Worm (Caenorhabditis elegans) whole organism, young adult: ENCODE measurements around the gene asps-1.

Experiments used
- B0035.1 ChIP-seq: sonication (generic microtip); optimal IDR thresholded peaks from 2 replicates; lab custom pipeline; 2016; ENCODE audit warnings: missing genetic modification characterization, mild to moderate bottlenecking, missing compliant biosample characterization, missing genotype, missing genetic modification reagents
- B0336.3 ChIP-seq: fragments of 200-800 bp; sonication (Bioruptor generic); IDR thresholded peaks from 2 replicates; pipeline ENCODE4 v1.3.6; 2022; ENCODE audit warnings: missing genetic modification characterization, missing compliant biosample characterization
- C06A6.2 ChIP-seq: fragments of 200-800 bp; sonication (Bioruptor generic); conservative IDR thresholded peaks from 2 replicates; pipeline ENCODE4 v1.3.6; 2022; ENCODE audit warnings: missing genetic modification characterization, missing compliant biosample characterization
- D2030.7 ChIP-seq: fragments of 200-800 bp; sonication (Bioruptor generic); IDR thresholded peaks from 2 replicates; pipeline ENCODE4 v1.3.6; 2022; ENCODE audit warnings: missing genetic modification reagents, missing genetic modification characterization, missing compliant biosample characterization
- F10E7.11 ChIP-seq: sonication (generic microtip); optimal IDR thresholded peaks from 2 replicates; lab custom pipeline; 2017; ENCODE audit warnings: mild to moderate bottlenecking, missing genetic modification characterization, moderate library complexity, missing compliant biosample characterization
- F22D6.2 ChIP-seq: sonication (generic microtip); optimal IDR thresholded peaks from 2 replicates; lab custom pipeline; 2016; ENCODE audit warnings: mild to moderate bottlenecking, missing genetic modification characterization, missing compliant biosample characterization
- F39B2.1 ChIP-seq: fragments of 200-800 bp; sonication (Bioruptor generic); IDR thresholded peaks from 2 replicates; pipeline ENCODE4 v1.3.6; 2022; ENCODE audit warnings: missing genetic modification reagents, missing genetic modification characterization, missing compliant biosample characterization
- F49E8.2 ChIP-seq: sonication (generic microtip); optimal IDR thresholded peaks from 3 replicates; lab custom pipeline; 2017; ENCODE audit warnings: missing genetic modification characterization, mild to moderate bottlenecking, missing compliant biosample characterization, antibody characterized with exemption, moderate library complexity; ENCODE audit not compliant: insufficient read depth
- F52B5.7 ChIP-seq: sonication (generic microtip); optimal IDR thresholded peaks from 2 replicates; lab custom pipeline; 2016; ENCODE audit warnings: mild to moderate bottlenecking, missing genetic modification characterization, missing compliant biosample characterization
- F57C9.4 ChIP-seq: sonication (generic microtip); optimal IDR thresholded peaks from 2 replicates; lab custom pipeline; 2017; ENCODE audit warnings: mild to moderate bottlenecking, missing genetic modification characterization, missing compliant biosample characterization
- K11D2.4 ChIP-seq: fragments of 200-800 bp; sonication (Bioruptor generic); IDR thresholded peaks from 2 replicates; pipeline ENCODE4 v1.3.6; 2022; ENCODE audit warnings: missing genetic modification reagents, missing genetic modification characterization, missing compliant biosample characterization
- K12H6.12 ChIP-seq: fragments of 200-800 bp; sonication (Bioruptor generic); optimal IDR thresholded peaks from 2 replicates; lab custom pipeline; 2018; ENCODE audit warnings: mild to moderate bottlenecking, missing genetic modification characterization, missing compliant biosample characterization
- Y53F4B.3 ChIP-seq: fragments of 200-800 bp; sonication (Bioruptor generic); IDR thresholded peaks from 2 replicates; pipeline ENCODE4 v1.3.6; 2022; ENCODE audit warnings: missing genetic modification reagents, missing genetic modification characterization, missing compliant biosample characterization
- Y56A3A.18 ChIP-seq: fragments of 200-800 bp; sonication (Bioruptor generic); IDR thresholded peaks from 2 replicates; pipeline ENCODE4 v1.3.6; 2022; ENCODE audit warnings: missing genetic modification reagents, missing genetic modification characterization, missing compliant biosample characterization
- Y67H2A.10 ChIP-seq: fragments of 200-800 bp; sonication (Bioruptor generic); conservative IDR thresholded peaks from 2 replicates; pipeline ENCODE4 v1.3.6; 2022; ENCODE audit warnings: missing genetic modification reagents, missing genetic modification characterization, missing compliant biosample characterization
- Y79H2A.3 ChIP-seq: fragments of 200-800 bp; sonication (Bioruptor generic); conservative IDR thresholded peaks from 2 replicates; pipeline ENCODE4 v1.3.6; 2022; ENCODE audit warnings: missing genetic modification reagents, missing genetic modification characterization, missing compliant biosample characterization
- aptf-3 ChIP-seq: fragments of 200-800 bp; sonication (Bioruptor generic); IDR thresholded peaks from 2 replicates; pipeline ENCODE4 v1.3.6; 2022; ENCODE audit warnings: missing genetic modification characterization, missing compliant biosample characterization
- atf-7 ChIP-seq: sonication (generic microtip); optimal IDR thresholded peaks from 2 replicates; lab custom pipeline; 2017; ENCODE audit warnings: mild to moderate bottlenecking, missing genetic modification characterization, missing compliant biosample characterization
- athp-1 ChIP-seq: sonication (generic microtip); optimal IDR thresholded peaks from 2 replicates; lab custom pipeline; 2017; ENCODE audit warnings: mild to moderate bottlenecking, missing genetic modification characterization, missing compliant biosample characterization
- attf-3 ChIP-seq: fragments of 200-800 bp; sonication (Bioruptor generic); conservative IDR thresholded peaks from 2 replicates; pipeline ENCODE4 v1.3.6; 2022; ENCODE audit warnings: missing genetic modification reagents, missing genetic modification characterization, missing compliant biosample characterization
- attf-6 ChIP-seq: fragments of 200-800 bp; sonication (Bioruptor generic); IDR thresholded peaks from 2 replicates; pipeline ENCODE4 v1.3.6; 2022; ENCODE audit warnings: missing genetic modification reagents, missing genetic modification characterization, missing compliant biosample characterization
- cebp-1 ChIP-seq, 2 experiments: fragments of 200-800 bp in 1 of 2; sonication (Bioruptor generic) in 1 of 2; sonication (generic microtip) in 1 of 2; IDR thresholded peaks in 1 of 2; optimal IDR thresholded peaks in 1 of 2; 2 replicates each; pipeline versions ENCODE4 v1.3.6 to Lab custom; 2017 to 2022; ENCODE audit warnings: missing compliant biosample characterization in 2 of 2, missing genetic modification characterization in 2 of 2, mild to moderate bottlenecking in 1 of 2, missing genetic modification reagents in 1 of 2, moderate library complexity in 1 of 2
- ceh-100 ChIP-seq: fragments of 200-800 bp; sonication (Bioruptor generic); IDR thresholded peaks from 2 replicates; pipeline ENCODE4 v1.3.6; 2022; ENCODE audit warnings: missing genetic modification reagents, missing genetic modification characterization, missing compliant biosample characterization
- ceh-27 ChIP-seq: fragments of 200-800 bp; sonication (Bioruptor generic); optimal IDR thresholded peaks from 2 replicates; lab custom pipeline; 2018; ENCODE audit warnings: mild to moderate bottlenecking, missing genetic modification characterization, moderate library complexity, missing compliant biosample characterization
- ceh-40 ChIP-seq: fragments of 200-800 bp; sonication (Bioruptor generic); IDR thresholded peaks from 2 replicates; pipeline ENCODE4 v1.3.6; 2022; ENCODE audit warnings: missing genetic modification characterization, missing compliant biosample characterization
- ceh-79 ChIP-seq: sonication (generic microtip); optimal IDR thresholded peaks from 2 replicates; lab custom pipeline; 2017; ENCODE audit warnings: mild to moderate bottlenecking, missing genetic modification characterization, missing compliant biosample characterization
- chd-7 ChIP-seq: sonication (generic microtip); optimal IDR thresholded peaks from 2 replicates; lab custom pipeline; 2016; ENCODE audit warnings: mild to moderate bottlenecking, missing genetic modification characterization, moderate library complexity, missing compliant biosample characterization
- ekl-4 ChIP-seq: fragments of 200-800 bp; sonication (Bioruptor generic); IDR thresholded peaks from 2 replicates; pipeline ENCODE4 v1.3.6; 2022; ENCODE audit warnings: missing genetic modification reagents, missing genetic modification characterization, missing compliant biosample characterization
- hmg-1.2 ChIP-seq: fragments of 200-800 bp; sonication (Bioruptor generic); IDR thresholded peaks from 2 replicates; pipeline ENCODE4 v1.3.6; 2022; ENCODE audit warnings: missing genetic modification reagents, missing genetic modification characterization, missing compliant biosample characterization
- hsf-1 ChIP-seq: fragments of 200-800 bp; sonication (Bioruptor generic); IDR thresholded peaks from 2 replicates; pipeline ENCODE4 v1.3.6; 2022; ENCODE audit warnings: missing genetic modification reagents, missing genetic modification characterization, missing compliant biosample characterization
- lag-1 ChIP-seq: fragments of 200-800 bp; sonication (Bioruptor generic); IDR thresholded peaks from 2 replicates; pipeline ENCODE4 v1.3.6; 2022; ENCODE audit warnings: missing genetic modification reagents, missing genetic modification characterization, missing compliant biosample characterization
- lin-35 ChIP-seq, 3 experiments: fragments of 150-350 bp in 2 of 3; sonication (generic microtip) in 1 of 3; optimal IDR thresholded peaks; 2 replicates each; lab custom pipeline; 2014 to 2018; ENCODE audit warnings: missing biosample characterization in 3 of 3, missing genetic modification characterization in 3 of 3, missing genetic modification reagents in 3 of 3
- lin-54 ChIP-seq: fragments of 200-800 bp; sonication (Bioruptor generic); optimal IDR thresholded peaks from 2 replicates; lab custom pipeline; 2018; ENCODE audit warnings: mild to moderate bottlenecking, missing genetic modification characterization, missing compliant biosample characterization
- madf-3 ChIP-seq: fragments of 200-800 bp; sonication (Bioruptor generic); IDR thresholded peaks from 2 replicates; pipeline ENCODE4 v1.3.6; 2022; ENCODE audit warnings: missing genetic modification reagents, missing genetic modification characterization, missing compliant biosample characterization
- madf-6 ChIP-seq: fragments of 200-800 bp; sonication (Bioruptor generic); IDR thresholded peaks from 2 replicates; pipeline ENCODE4 v1.3.6; 2022; ENCODE audit warnings: missing genetic modification reagents, missing genetic modification characterization, missing compliant biosample characterization
- pbrm-1 ChIP-seq: fragments of 200-800 bp; sonication (Bioruptor generic); IDR thresholded peaks from 2 replicates; pipeline ENCODE4 v1.3.6; 2022; ENCODE audit warnings: missing genetic modification reagents, missing genetic modification characterization, missing compliant biosample characterization
- sea-2 ChIP-seq: fragments of 200-800 bp; sonication (Bioruptor generic); IDR thresholded peaks from 2 replicates; pipeline ENCODE4 v1.3.6; 2022; ENCODE audit warnings: missing genetic modification characterization, missing compliant biosample characterization
- snpc-3.4 ChIP-seq: sonication (generic microtip); optimal IDR thresholded peaks from 2 replicates; lab custom pipeline; 2017; ENCODE audit warnings: missing genetic modification characterization, mild to moderate bottlenecking, missing compliant biosample characterization, antibody characterized with exemption, moderate library complexity, missing genotype, missing genetic modification reagents
- somi-1 ChIP-seq: fragments of 200-800 bp; sonication (Bioruptor generic); optimal IDR thresholded peaks from 2 replicates; lab custom pipeline; 2018; ENCODE audit warnings: mild to moderate bottlenecking, missing genetic modification characterization, missing compliant biosample characterization
- unc-130 ChIP-seq: sonication (generic microtip); optimal IDR thresholded peaks from 2 replicates; lab custom pipeline; 2016; ENCODE audit warnings: missing genetic modification reagents, missing genetic modification characterization, missing compliant biosample characterization
- xnd-1 ChIP-seq: sonication (generic microtip); optimal IDR thresholded peaks from 2 replicates; lab custom pipeline; 2016; ENCODE audit warnings: missing genotype, missing genetic modification reagents, missing genetic modification characterization, missing compliant biosample characterization
- ztf-22 ChIP-seq: fragments of 200-800 bp; sonication (Bioruptor generic); optimal IDR thresholded peaks from 2 replicates; lab custom pipeline; 2018; ENCODE audit warnings: mild to moderate bottlenecking, missing genetic modification characterization, moderate library complexity, missing compliant biosample characterization

The asps-1 gene

DNA sequence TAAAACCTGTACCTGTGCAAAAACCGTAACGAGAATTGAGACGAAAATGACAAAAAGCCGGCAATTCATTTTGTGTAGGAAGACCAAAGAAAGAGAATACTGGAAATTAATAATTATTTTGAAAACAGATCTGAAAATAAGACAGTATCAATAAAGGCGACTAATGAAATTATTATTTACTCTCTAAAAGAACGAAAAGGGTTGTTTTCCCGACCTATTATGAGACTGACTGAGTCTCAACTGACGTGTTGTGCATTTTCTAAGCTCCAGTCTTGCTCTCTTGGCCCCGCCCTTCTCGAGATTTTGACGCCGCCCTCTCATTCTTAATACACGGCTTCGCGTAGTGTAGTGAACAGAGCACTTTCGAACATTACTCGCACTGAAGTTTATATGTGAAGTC, 32.9 kb upstream of the asps-1 start, which contains the start of gene K07C5.9:
Gene K07C5.9 (minus strand): TSS at position 101 of the 400 bp plus-strand sequence.
- TF ChIP-seq ceh-79 (tag; lab: Kevin White, UChicago) (no peak), snpc-3.4 (tag; lab: Kevin White, UChicago) (peak; percentile 6), ekl-4 (GFP tag; lab: Robert Waterston, UW) (0 out of 2 replicates have a peak, but pooled peaks have one; percentile 26), madf-6 (GFP tag; lab: Robert Waterston, UW) (0 out of 2 replicates have a peak, but pooled peaks have one; percentile 43)

- TF ChIP-seq ceh-79 (tag; lab: Kevin White, UChicago) (peak; percentile 39), ekl-4 (GFP tag; lab: Robert Waterston, UW) (0 out of 2 replicates have a peak, but pooled peaks have one; percentile 59), D2030.7 (GFP tag; lab: Robert Waterston, UW) (peak; percentile 15; the same call in 1 of the 2 replicates), B0336.3 (0 out of 2 replicates have a peak, but pooled peaks have one; percentile 11), ceh-100 (no peak), F57C9.4 (tag; lab: Kevin White, UChicago) (no peak), pbrm-1 (GFP tag; lab: Robert Waterston, UW) (peak; percentile 48; the same call in 1 of the 2 replicates), attf-3 (no peak), ztf-22 (GFP tag; lab: Kevin White, UChicago) (no peak), athp-1 (tag; lab: Kevin White, UChicago) (peak; percentile 74), F52B5.7 (peak; percentile 8), Y79H2A.3 (GFP tag; lab: Robert Waterston, UW) (peak; percentile 66; the same call in 1 of the 2 replicates), B0035.1 (tag; lab: Kevin White, UChicago) (no peak), hmg-1.2 (GFP tag; lab: Robert Waterston, UW) (0 out of 2 replicates have a peak, but pooled peaks have one; percentile 6), Y53F4B.3 (GFP tag; lab: Robert Waterston, UW) (no peak), cebp-1 (GFP tag; IDR thresholded peaks at IDR 0.05; lab: Robert Waterston, UW) (no peak), cebp-1 (tag; optimal IDR thresholded peaks at IDR 0.05; lab: Kevin White, UChicago) (peak; percentile 9), hsf-1 (GFP tag; lab: Robert Waterston, UW) (peak; percentile 63), attf-6 (GFP tag; lab: Robert Waterston, UW) (0 out of 2 replicates have a peak, but pooled peaks have one; percentile 17), atf-7 (tag; lab: Kevin White, UChicago) (peak; percentile 27), lin-54 (GFP tag; lab: Kevin White, UChicago) (peak; percentile 2), F49E8.2 (tag; lab: Kevin White, UChicago) (no peak), aptf-3 (0 out of 2 replicates have a peak, but pooled peaks have one; percentile 71), F39B2.1 (GFP tag; lab: Robert Waterston, UW) (peak; percentile 71; the same call in 1 of the 2 replicates), Y56A3A.18 (no peak), madf-3 (GFP tag; lab: Robert Waterston, UW) (peak; percentile 76), K11D2.4 (GFP tag; lab: Robert Waterston, UW) (no peak), F10E7.11 (tag; lab: Kevin White, UChicago) (peak; percentile 56), chd-7 (tag; lab: Kevin White, UChicago) (peak; percentile 38)
Observed at ce11 chrV:10342904-10343303, 25.7 kb upstream of the asps-1 start, which contains the start of gene K07C5.3. Gene K07C5.3 (plus strand): TSS chrV:10343032.

DNA sequence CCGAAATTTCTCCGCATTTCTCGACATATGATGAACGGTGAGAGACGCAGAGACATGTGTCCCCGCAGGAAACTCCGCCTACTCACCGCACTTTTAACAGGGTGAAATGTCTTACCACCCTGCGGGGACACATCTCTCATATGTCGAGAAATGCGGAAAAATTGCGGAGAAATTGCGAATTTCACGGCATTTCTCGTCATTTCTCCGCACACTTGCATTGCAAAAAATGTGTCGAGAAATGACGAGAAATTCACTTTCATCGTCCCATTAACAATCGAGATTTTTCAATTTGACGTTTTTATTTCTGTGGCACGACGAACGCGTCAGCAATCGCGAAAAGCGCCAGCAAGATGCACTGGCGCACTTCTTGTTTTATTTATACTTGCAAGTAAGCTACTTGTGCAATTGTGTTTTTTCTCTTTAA, 24.7 kb upstream of the asps-1 start, which contains the start of gene K07C5.13:
Gene K07C5.13 (plus strand): TSS at position 151 of the 424 bp plus-strand sequence.
- TF ChIP-seq ceh-40: 0 out of 2 replicates have a peak, but pooled peaks have one; percentile 56
- peak; percentile 50 for TF ChIP-seq athp-1 (tag; lab: Kevin White, UChicago)
- peak; percentile 48 for TF ChIP-seq F22D6.2 (tag; lab: Kevin White, UChicago)
- TF ChIP-seq lag-1 (GFP tag; lab: Robert Waterston, UW): peak; percentile 83; the same call in 1 of the 2 replicates
- peak; percentile 70 for TF ChIP-seq attf-6 (GFP tag; lab: Robert Waterston, UW)
- peak; percentile 42 for TF ChIP-seq ceh-27 (GFP tag; lab: Kevin White, UChicago)
- TF ChIP-seq unc-130 (GFP tag; lab: Kevin White, UChicago): peak; percentile 43
- peak; percentile 93 for TF ChIP-seq C06A6.2
- peak; percentile 86 for TF ChIP-seq Y79H2A.3 (GFP tag; lab: Robert Waterston, UW)
- TF ChIP-seq K12H6.12 (tag; lab: Kevin White, UChicago): peak; percentile 23
- TF ChIP-seq atf-7 (tag; lab: Kevin White, UChicago): peak; percentile 64
- TF ChIP-seq ceh-100: peak; percentile 67
- TF ChIP-seq ekl-4 (GFP tag; lab: Robert Waterston, UW): peak; percentile 95
- TF ChIP-seq Y67H2A.10 (GFP tag; lab: Robert Waterston, UW): peak; percentile 52; the same call in 1 of the 2 replicates
- peak; percentile 67 for TF ChIP-seq somi-1 (GFP tag; lab: Kevin White, UChicago)
- peak; percentile 25 for TF ChIP-seq xnd-1 (tag; lab: Kevin White, UChicago)
- peak; percentile 90 for TF ChIP-seq sea-2 (GFP tag; lab: Robert Waterston, UW)
- peak in 1 of 3 experiments; percentile 57 for TF ChIP-seq lin-35 (GFP tag; optimal IDR thresholded peaks at IDR 0.05; lab: Kevin White, UChicago)
- peak; percentile 88 for TF ChIP-seq B0336.3
- peak; percentile 100 for TF ChIP-seq F39B2.1 (GFP tag; lab: Robert Waterston, UW)
